Fruit fly (Drosophila melanogaster) whole organism, embryonic: ENCODE data around the gene CG42329.

ENCODE experiments used
- Ada2b ChIP-seq: fragments of 200-800 bp; sonication (Bioruptor generic); IDR thresholded peaks from 2 replicates; pipeline ENCODE4 v1.3.6; 2022; ENCODE audit warnings: missing biosample characterization, missing genetic modification characterization
- Aef1 ChIP-seq: fragments of 200-800 bp; sonication (Bioruptor generic); IDR thresholded peaks from 3 replicates; pipeline ENCODE4 v1.3.6; 2022; ENCODE audit warnings: missing biosample characterization, missing genetic modification characterization
- Atf-2 ChIP-seq: fragments of 200-800 bp; sonication (Bioruptor generic); optimal IDR thresholded peaks from 2 replicates; lab custom pipeline; 2016; ENCODE audit warnings: missing biosample characterization, missing genetic modification characterization
- Blimp-1 ChIP-seq: fragments of 200-800 bp; sonication (Bioruptor generic); optimal IDR thresholded peaks from 3 replicates; lab custom pipeline; 2018; ENCODE audit warnings: missing biosample characterization, missing genetic modification characterization, mild to moderate bottlenecking, moderate library complexity, missing genetic modification reagents
- CG10431 ChIP-seq: fragments of 200-800 bp; sonication (Bioruptor generic); optimal IDR thresholded peaks from 3 replicates; lab custom pipeline; 2018; ENCODE audit warnings: missing biosample characterization, mild to moderate bottlenecking, missing genetic modification characterization
- CG11247 ChIP-seq: fragments of 200-800 bp; sonication (Bioruptor generic); IDR thresholded peaks from 2 replicates; pipeline ENCODE4 v1.3.6; 2022; ENCODE audit warnings: missing biosample characterization, missing genetic modification characterization
- CG11560 ChIP-seq: fragments of 200-800 bp; sonication (Bioruptor generic); IDR thresholded peaks from 3 replicates; pipeline ENCODE4 v1.3.6; 2022; ENCODE audit warnings: missing biosample characterization, missing genetic modification characterization
- CG12104 ChIP-seq: fragments of 200-800 bp; sonication (Bioruptor generic); optimal IDR thresholded peaks from 3 replicates; lab custom pipeline; 2016; ENCODE audit warnings: missing biosample characterization, missing genetic modification characterization
- CG12659 ChIP-seq: fragments of 200-800 bp; sonication (Bioruptor generic); optimal IDR thresholded peaks from 3 replicates; lab custom pipeline; 2017; ENCODE audit warnings: mild to moderate bottlenecking, missing biosample characterization, missing genetic modification reagents, missing genetic modification characterization
- CG12744 ChIP-seq: fragments of 200-800 bp; sonication (Bioruptor generic); optimal IDR thresholded peaks from 2 replicates; lab custom pipeline; 2016; ENCODE audit warnings: missing biosample characterization, missing genetic modification characterization
- CG12942 ChIP-seq: fragments of 200-800 bp; sonication (Bioruptor generic); optimal IDR thresholded peaks from 3 replicates; lab custom pipeline; 2016; ENCODE audit warnings: missing biosample characterization, missing genetic modification characterization
- CG14710 ChIP-seq: fragments of 200-800 bp; sonication (Bioruptor generic); optimal IDR thresholded peaks from 3 replicates; lab custom pipeline; 2019; ENCODE audit warnings: missing biosample characterization, mild to moderate bottlenecking, missing genetic modification characterization, moderate library complexity
- CG30431 ChIP-seq: fragments of 200-800 bp; sonication (Bioruptor generic); optimal IDR thresholded peaks from 2 replicates; lab custom pipeline; 2017; ENCODE audit warnings: missing biosample characterization, missing genetic modification characterization
- CG31388 ChIP-seq: fragments of 200-800 bp; sonication (Bioruptor generic); optimal IDR thresholded peaks from 2 replicates; lab custom pipeline; 2016; ENCODE audit warnings: missing biosample characterization, missing genetic modification characterization
- CG32772 ChIP-seq: fragments of 200-800 bp; sonication (Bioruptor generic); IDR thresholded peaks from 2 replicates; pipeline ENCODE4 v1.3.6; 2022; ENCODE audit warnings: missing biosample characterization, missing genetic modification characterization
- CG3281 ChIP-seq: fragments of 200-800 bp; sonication (Bioruptor generic); optimal IDR thresholded peaks from 3 replicates; lab custom pipeline; 2017; ENCODE audit warnings: missing biosample characterization, mild to moderate bottlenecking, missing genetic modification characterization
- CG3407 ChIP-seq: fragments of 200-800 bp; sonication (Bioruptor generic); optimal IDR thresholded peaks from 2 replicates; lab custom pipeline; 2018; ENCODE audit warnings: missing biosample characterization, mild to moderate bottlenecking, missing genetic modification characterization
- CG3995 ChIP-seq: fragments of 200-800 bp; sonication (Bioruptor generic); optimal IDR thresholded peaks from 3 replicates; lab custom pipeline; 2016; ENCODE audit warnings: missing biosample characterization, missing genetic modification characterization
- CG42726 ChIP-seq: fragments of 200-800 bp; sonication (Bioruptor generic); IDR thresholded peaks from 2 replicates; pipeline ENCODE4 v1.3.6; 2022; ENCODE audit warnings: missing biosample characterization, missing genetic modification characterization; ENCODE audit not compliant: partially characterized antibody
- CG6813 ChIP-seq: fragments of 200-800 bp; sonication (Bioruptor generic); optimal IDR thresholded peaks from 2 replicates; lab custom pipeline; 2017; ENCODE audit warnings: missing biosample characterization, missing genetic modification characterization, mild to moderate bottlenecking, moderate library complexity, missing genetic modification reagents
- CG7357 ChIP-seq: fragments of 200-800 bp; sonication (Bioruptor generic); IDR thresholded peaks from 3 replicates; pipeline ENCODE4 v1.3.6; 2022; ENCODE audit warnings: missing biosample characterization, missing genetic modification characterization
- CG8089 ChIP-seq: fragments of 200-800 bp; sonication (Bioruptor generic); optimal IDR thresholded peaks from 3 replicates; lab custom pipeline; 2016; ENCODE audit warnings: missing biosample characterization, missing genetic modification characterization
- CG8290 ChIP-seq, 3 experiments: fragments of 200-800 bp; sonication (Bioruptor generic); optimal IDR thresholded peaks; 2 replicates each; lab custom pipeline; 2016 to 2019; ENCODE audit warnings: missing biosample characterization in 3 of 3, missing genetic modification characterization in 3 of 3, mild to moderate bottlenecking in 2 of 3, moderate library complexity in 1 of 3
- CTCF ChIP-seq: fragments of 200-800 bp; sonication (Bioruptor generic); optimal IDR thresholded peaks from 2 replicates; lab custom pipeline; 2017; ENCODE audit warnings: missing biosample characterization, mild to moderate bottlenecking, missing genetic modification characterization, moderate library complexity
- Dad ChIP-seq: fragments of 200-800 bp; sonication (Bioruptor generic); optimal IDR thresholded peaks from 3 replicates; lab custom pipeline; 2016; ENCODE audit warnings: missing biosample characterization, missing genetic modification characterization
- Dp ChIP-seq: fragments of 200-800 bp; sonication (Bioruptor generic); optimal IDR thresholded peaks from 2 replicates; lab custom pipeline; 2018; ENCODE audit warnings: missing biosample characterization, mild to moderate bottlenecking, missing genetic modification characterization, moderate library complexity
- Ets65A ChIP-seq: fragments of 200-800 bp; sonication (Bioruptor generic); peaks from one replicate; lab custom pipeline; 2016; ENCODE audit warnings: missing biosample characterization, missing genetic modification characterization
- Ets97D ChIP-seq: fragments of 200-800 bp; sonication (Bioruptor generic); optimal IDR thresholded peaks from 3 replicates; lab custom pipeline; 2016; ENCODE audit warnings: missing biosample characterization, missing genetic modification characterization
- Fer1 ChIP-seq: fragments of 200-800 bp; sonication (Bioruptor generic); optimal IDR thresholded peaks from 2 replicates; lab custom pipeline; 2017; ENCODE audit warnings: missing biosample characterization, mild to moderate bottlenecking, missing genetic modification characterization
- HLH4C ChIP-seq: fragments of 200-800 bp; sonication (Bioruptor generic); IDR thresholded peaks from 3 replicates; pipeline ENCODE4 v1.3.6; 2022; ENCODE audit warnings: missing biosample characterization, missing genetic modification characterization; ENCODE audit not compliant: partially characterized antibody
- Mad ChIP-seq: fragments of 200-800 bp; sonication (Bioruptor generic); optimal IDR thresholded peaks from 2 replicates; lab custom pipeline; 2016; ENCODE audit warnings: missing biosample characterization, missing genetic modification characterization
- Nf-YA ChIP-seq: fragments of 200-800 bp; sonication (Bioruptor generic); IDR thresholded peaks from 2 replicates; pipeline ENCODE4 v1.3.6; 2022; ENCODE audit warnings: missing biosample characterization, missing genetic modification characterization
- Opbp ChIP-seq: fragments of 200-800 bp; sonication (Bioruptor generic); IDR thresholded peaks from 3 replicates; pipeline ENCODE4 v1.3.6; 2022; ENCODE audit warnings: missing biosample characterization, missing genetic modification characterization; ENCODE audit not compliant: partially characterized antibody
- YL-1 ChIP-seq: fragments of 200-800 bp; sonication (Bioruptor generic); optimal IDR thresholded peaks from 3 replicates; lab custom pipeline; 2017; ENCODE audit warnings: missing biosample characterization, mild to moderate bottlenecking, missing genetic modification characterization
- ase ChIP-seq: fragments of 200-800 bp; sonication (Bioruptor generic); IDR thresholded peaks from 3 replicates; pipeline ENCODE4 v1.3.6; 2022; ENCODE audit warnings: missing biosample characterization, missing genetic modification characterization
- bigmax ChIP-seq: fragments of 200-800 bp; sonication (Bioruptor generic); optimal IDR thresholded peaks from 2 replicates; lab custom pipeline; 2018; ENCODE audit warnings: missing biosample characterization, mild to moderate bottlenecking, missing genetic modification characterization
- bowl ChIP-seq: fragments of 200-800 bp; sonication (Bioruptor generic); IDR thresholded peaks from 2 replicates; pipeline ENCODE4 v1.3.6; 2022; ENCODE audit warnings: missing biosample characterization, missing genetic modification characterization
- dpn ChIP-seq, 2 experiments: fragments of 200-800 bp; sonication (Bioruptor generic); optimal IDR thresholded peaks; 3 replicates each; lab custom pipeline; 2016; ENCODE audit warnings: missing biosample characterization in 2 of 2, missing genetic modification characterization in 2 of 2
- exex ChIP-seq: fragments of 200-800 bp; sonication (Bioruptor generic); optimal IDR thresholded peaks from 4 replicates; lab custom pipeline; 2018; ENCODE audit warnings: missing biosample characterization, mild to moderate bottlenecking, missing genetic modification characterization, moderate library complexity
- jing ChIP-seq: fragments of 200-800 bp; sonication (Bioruptor generic); optimal IDR thresholded peaks from 2 replicates; lab custom pipeline; 2018; ENCODE audit warnings: missing biosample characterization, mild to moderate bottlenecking, missing genetic modification characterization
- nmo ChIP-seq: fragments of 200-800 bp; sonication (Bioruptor generic); optimal IDR thresholded peaks from 2 replicates; lab custom pipeline; 2018; ENCODE audit warnings: missing biosample characterization, mild to moderate bottlenecking, missing genetic modification characterization, moderate library complexity
- peb ChIP-seq: fragments of 200-800 bp; sonication (Bioruptor generic); IDR thresholded peaks from 2 replicates; pipeline ENCODE4 v1.3.6; 2022; ENCODE audit warnings: missing biosample characterization, missing genetic modification characterization
- pita ChIP-seq: fragments of 200-800 bp; sonication (Bioruptor generic); optimal IDR thresholded peaks from 2 replicates; lab custom pipeline; 2017; ENCODE audit warnings: missing biosample characterization, mild to moderate bottlenecking, missing genetic modification characterization
- rib ChIP-seq: fragments of 200-800 bp; sonication (Bioruptor generic); IDR thresholded peaks from 2 replicates; pipeline ENCODE4 v1.3.6; 2022; ENCODE audit warnings: missing biosample characterization, missing genetic modification characterization
- sd ChIP-seq: fragments of 200-800 bp; sonication (Bioruptor generic); optimal IDR thresholded peaks from 3 replicates; lab custom pipeline; 2018; ENCODE audit warnings: missing biosample characterization, mild to moderate bottlenecking, missing genetic modification characterization, moderate library complexity
- sna ChIP-seq: fragments of 200-800 bp; sonication (Bioruptor generic); IDR thresholded peaks from 2 replicates; pipeline ENCODE4 v1.3.6; 2022; ENCODE audit warnings: missing biosample characterization, missing genetic modification characterization; ENCODE audit not compliant: partially characterized antibody
- tgo ChIP-seq: fragments of 200-800 bp; sonication (Bioruptor generic); IDR thresholded peaks from 3 replicates; pipeline ENCODE4 v1.3.6; 2022; ENCODE audit warnings: missing biosample characterization, missing genetic modification characterization
- unpg ChIP-seq: fragments of 200-800 bp; sonication (Bioruptor generic); optimal IDR thresholded peaks from 3 replicates; lab custom pipeline; 2018; ENCODE audit warnings: missing biosample characterization, mild to moderate bottlenecking, missing genetic modification characterization, moderate library complexity
- usp ChIP-seq: fragments of >200 bp; optimal IDR thresholded peaks from 2 replicates; lab custom pipeline; 2017; ENCODE audit warnings: missing biosample characterization, missing genetic modification characterization
- zen ChIP-seq: fragments of 200-800 bp; sonication (Bioruptor generic); optimal IDR thresholded peaks from 3 replicates; lab custom pipeline; 2018; ENCODE audit warnings: missing biosample characterization, mild to moderate bottlenecking, missing genetic modification characterization, moderate library complexity
- zf30C ChIP-seq: fragments of 200-800 bp; sonication (Bioruptor generic); optimal IDR thresholded peaks from 3 replicates; lab custom pipeline; 2018; ENCODE audit warnings: missing biosample characterization, mild to moderate bottlenecking, missing genetic modification characterization

Gene CG42329

DNA sequence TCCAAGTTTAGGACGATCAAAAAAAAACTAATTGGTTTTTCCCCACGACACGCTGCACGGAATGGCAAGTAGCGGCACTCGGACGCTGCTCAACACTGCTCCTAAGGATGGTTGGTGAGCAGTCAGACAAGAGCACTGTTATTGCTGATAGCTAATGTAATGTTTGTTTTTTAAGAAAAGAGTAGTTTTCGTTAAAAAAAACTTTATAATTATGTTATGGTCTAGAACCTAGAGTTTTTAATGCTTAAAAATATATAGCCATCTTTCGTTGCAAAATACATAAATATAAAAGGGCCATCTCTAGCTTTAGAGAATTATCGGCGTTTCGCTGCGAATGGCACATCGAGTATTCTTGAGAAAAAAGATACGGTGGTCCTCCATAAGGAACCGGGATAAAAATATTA lies 46.4 kb upstream of the CG42329 start, which contains the start of the genes Charon and CG4887 (continued):
- TF ChIP-seq CG3281 (GFP tag; lab: Kevin White, UChicago) (peak; percentile 80), bowl (no peak), CG11560 (peak; percentile 74; the same call in 2 of the 3 replicates), sd (tag; lab: Kevin White, UChicago) (no peak), CTCF (GFP tag; lab: Kevin White, UChicago) (no peak), Ada2b (GFP tag; lab: Robert Waterston, UW) (peak; percentile 65), Blimp-1 (GFP tag; lab: Kevin White, UChicago) (no peak), CG12659 (GFP tag; lab: Kevin White, UChicago) (peak; percentile 88), bigmax (no peak), CG42726 (no peak), CG14710 (tag; lab: Kevin White, UChicago) (peak; percentile 86), usp (GFP tag; lab: Kevin White, UChicago) (no peak), Mad (GFP tag; lab: Kevin White, UChicago) (peak; percentile 87), tgo (peak; percentile 84), zf30C (GFP tag; lab: Kevin White, UChicago) (no peak), Atf-2 (GFP tag; lab: Kevin White, UChicago) (peak; percentile 68), CG11247 (GFP tag; lab: Robert Waterston, UW) (peak; percentile 79), dpn (GFP tag; optimal IDR thresholded peaks at IDR 0.05; lab: Kevin White, UChicago) (peak; percentile 87 to 88), Fer1 (GFP tag; lab: Kevin White, UChicago) (peak; percentile 86), CG30431 (GFP tag; lab: Kevin White, UChicago) (peak; percentile 57), exex (tag; lab: Kevin White, UChicago) (no peak), ase (GFP tag; lab: Robert Waterston, UW) (peak; percentile 74), Ets65A (GFP tag; lab: Kevin White, UChicago) (peak; percentile 98), pita (GFP tag; lab: Kevin White, UChicago) (no peak), CG12104 (GFP tag; lab: Kevin White, UChicago) (peak; percentile 68), unpg (GFP tag; lab: Kevin White, UChicago) (no peak), rib (GFP tag; lab: Robert Waterston, UW) (peak; percentile 66), CG10431 (no peak), Nf-YA (GFP tag; lab: Robert Waterston, UW) (peak; percentile 52; the same call in 1 of the 2 replicates), CG7357 (GFP tag; lab: Robert Waterston, UW) (peak; percentile 57; the same call in 2 of the 3 replicates), CG6813 (no peak), YL-1 (GFP tag; lab: Kevin White, UChicago) (peak; percentile 85), CG31388 (GFP tag; lab: Kevin White, UChicago) (peak; percentile 57), CG3407 (no peak), CG8089 (peak; percentile 79), zen (tag; lab: Kevin White, UChicago) (peak; percentile 68), peb (GFP tag; lab: Robert Waterston, UW) (peak; percentile 60), CG8290 (GFP tag; optimal IDR thresholded peaks at IDR 0.05; lab: Kevin White, UChicago) (peak; percentile 86), CG8290 (tag; optimal IDR thresholded peaks at IDR 0.05; lab: Kevin White, UChicago) (peak in 1 of 2 experiments; percentile 32), jing (GFP tag; lab: Kevin White, UChicago) (no peak), CG12744 (GFP tag; lab: Kevin White, UChicago) (peak; percentile 83), Ets97D (GFP tag; lab: Kevin White, UChicago) (peak; percentile 81), CG3995 (GFP tag; lab: Kevin White, UChicago) (peak; percentile 61), CG12942 (GFP tag; lab: Kevin White, UChicago) (peak; percentile 71), Dp (GFP tag; lab: Kevin White, UChicago) (peak; percentile 33), Opbp (0 out of 3 replicates have a peak, but pooled peaks have one; percentile 51), CG32772 (GFP tag; lab: Robert Waterston, UW) (peak; percentile 89), Dad (GFP tag; lab: Kevin White, UChicago) (peak; percentile 82), sna (GFP tag; lab: Robert Waterston, UW) (peak; percentile 69), Aef1 (peak; percentile 81), nmo (GFP tag; lab: Kevin White, UChicago) (peak; percentile 89), HLH4C (GFP tag; lab: Robert Waterston, UW) (peak; percentile 57; the same call in 2 of the 3 replicates)
